Fruit fly (Drosophila melanogaster) whole organism, wandering third instar larva: ENCODE results near the gene sals.

Experiments
- CG9705 ChIP-seq: fragments of 200-800 bp; sonication (Bioruptor generic); optimal IDR thresholded peaks from 2 replicates; lab custom pipeline; 2018; ENCODE audit warnings: missing biosample characterization, mild to moderate bottlenecking, missing genetic modification characterization
- Hr83 ChIP-seq: fragments of 200-300 bp; sonication (Bioruptor generic); optimal IDR thresholded peaks from 2 replicates; lab custom pipeline; 2016; ENCODE audit warnings: missing biosample characterization, mild to moderate bottlenecking, missing genetic modification characterization, moderate library complexity; ENCODE audit not compliant: poor library complexity, severe bottlenecking
- Jra ChIP-seq: sonication (Bioruptor generic); optimal IDR thresholded peaks from 2 replicates; lab custom pipeline; 2016; ENCODE audit warnings: missing biosample characterization, missing genetic modification characterization
- Myc ChIP-seq: fragments of >200 bp; optimal IDR thresholded peaks from 2 replicates; lab custom pipeline; 2017
- Sp1 ChIP-seq: fragments of 200-800 bp; sonication (Bioruptor generic); optimal IDR thresholded peaks from 3 replicates; lab custom pipeline; 2019; ENCODE audit warnings: missing biosample characterization, mild to moderate bottlenecking, missing genetic modification characterization, moderate library complexity
- Vsx2 ChIP-seq: fragments of 200-300, 225-300 bp; sonication (Bioruptor generic); optimal IDR thresholded peaks from 2 replicates; lab custom pipeline; 2018; ENCODE audit warnings: missing biosample characterization, missing genetic modification characterization; ENCODE audit not compliant: partially characterized antibody
- br ChIP-seq: fragments of 200-800 bp; sonication (Bioruptor generic); optimal IDR thresholded peaks from 2 replicates; lab custom pipeline; 2016; ENCODE audit warnings: missing biosample characterization, missing genetic modification characterization
- dl ChIP-seq, 2 experiments: fragments of 175-275, 200-275 bp in 1 of 2; fragments of 200-275 bp in 1 of 2; sonication (Bioruptor generic); optimal IDR thresholded peaks; lab custom pipeline; 2018; ENCODE audit warnings: mild to moderate bottlenecking in 2 of 2, missing biosample characterization in 2 of 2, missing genetic modification characterization in 2 of 2, moderate library complexity in 2 of 2; ENCODE audit not compliant: partially characterized antibody in 2 of 2, insufficient read depth in 1 of 2
- lola ChIP-seq: fragments of >200 bp; optimal IDR thresholded peaks from 2 replicates; lab custom pipeline; 2017; ENCODE audit warnings: missing biosample characterization, missing genetic modification characterization
- pan ChIP-seq: fragments of >200 bp; optimal IDR thresholded peaks from 2 replicates; lab custom pipeline; 2017
- psq ChIP-seq: fragments of 200-800 bp; sonication (Bioruptor generic); optimal IDR thresholded peaks from 3 replicates; lab custom pipeline; 2017; ENCODE audit warnings: missing biosample characterization, mild to moderate bottlenecking, missing genetic modification characterization, moderate library complexity
- usp ChIP-seq: fragments of >200 bp; optimal IDR thresholded peaks from 2 replicates; lab custom pipeline; 2017; ENCODE audit warnings: missing biosample characterization, missing genetic modification characterization

DNA sequence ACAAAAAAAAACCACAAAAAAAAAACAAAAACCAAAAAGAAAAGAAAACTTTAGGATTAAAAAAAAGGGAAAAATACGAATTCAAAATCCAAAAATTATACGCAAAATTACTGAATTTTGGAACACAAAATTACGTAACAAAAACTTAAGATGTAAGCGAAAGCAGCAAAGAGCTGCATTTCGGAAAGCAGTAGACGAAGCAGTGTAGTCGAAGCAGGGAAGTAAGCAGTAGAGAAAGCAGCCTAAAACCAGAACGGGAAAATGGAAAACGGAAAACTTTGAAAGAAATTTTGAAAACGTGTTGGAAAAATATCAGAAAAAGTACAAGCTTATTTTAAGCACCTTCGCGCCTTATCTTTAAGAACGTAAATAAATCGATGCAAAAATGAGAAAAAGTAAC is 48.7 kb downstream of the sals start:
- TF ChIP-seq Myc (lab: Kevin White, UChicago) (no peak), Vsx2 (GFP tag; lab: Kevin White, UChicago) (no peak), br (GFP tag; lab: Kevin White, UChicago) (no peak), Jra (GFP tag; lab: Kevin White, UChicago) (no peak), dl (GFP tag; optimal IDR thresholded peaks at IDR 0.05; lab: Kevin White, UChicago; ENCODE audit: insufficient read depth in 1 of 2, partially characterized antibody in 2 of 2) (no peak), CG9705 (GFP tag; lab: Kevin White, UChicago) (no peak), Sp1 (GFP tag; lab: Kevin White, UChicago) (no peak), lola (GFP tag; lab: Kevin White, UChicago) (no peak), Hr83 (GFP tag; lab: Kevin White, UChicago) (no peak), pan (lab: Kevin White, UChicago) (no peak), psq (no peak), usp (GFP tag; lab: Kevin White, UChicago) (no peak)
